Fruit fly (Drosophila melanogaster) whole organism, embryonic: ENCODE results near the gene upSET.
A peak's percentile ranks its signal among the peaks of the same experiment; 100 is the strongest.

ENCODE experiments used
- B-H2 ChIP-seq: fragments of 200-800 bp; sonication (Bioruptor generic); optimal IDR thresholded peaks from 2 replicates; lab custom pipeline; 2018; ENCODE audit warnings: missing biosample characterization, mild to moderate bottlenecking, missing genetic modification characterization
- BtbVII ChIP-seq: fragments of 200-800 bp; sonication (Bioruptor generic); optimal IDR thresholded peaks from 3 replicates; lab custom pipeline; 2017; ENCODE audit warnings: missing biosample characterization, mild to moderate bottlenecking, missing genetic modification characterization
- CG10267 ChIP-seq: fragments of 200-800 bp; sonication (Bioruptor generic); optimal IDR thresholded peaks from 2 replicates; lab custom pipeline; 2018; ENCODE audit warnings: missing biosample characterization, mild to moderate bottlenecking, missing genetic modification characterization, moderate library complexity
- CG10979 ChIP-seq: fragments of 200-800 bp; sonication (Bioruptor generic); optimal IDR thresholded peaks from 2 replicates; lab custom pipeline; 2018; ENCODE audit warnings: missing biosample characterization, mild to moderate bottlenecking, missing genetic modification characterization, moderate library complexity
- CG11504 ChIP-seq: fragments of 200-800 bp; sonication (Bioruptor generic); optimal IDR thresholded peaks from 3 replicates; lab custom pipeline; 2019; ENCODE audit warnings: missing biosample characterization, mild to moderate bottlenecking, missing genetic modification characterization, moderate library complexity
- CG12104 ChIP-seq: fragments of 200-800 bp; sonication (Bioruptor generic); optimal IDR thresholded peaks from 3 replicates; lab custom pipeline; 2016; ENCODE audit warnings: missing biosample characterization, missing genetic modification characterization
- CG12659 ChIP-seq: fragments of 200-800 bp; sonication (Bioruptor generic); optimal IDR thresholded peaks from 3 replicates; lab custom pipeline; 2017; ENCODE audit warnings: mild to moderate bottlenecking, missing biosample characterization, missing genetic modification reagents, missing genetic modification characterization
- CG12942 ChIP-seq: fragments of 200-800 bp; sonication (Bioruptor generic); optimal IDR thresholded peaks from 3 replicates; lab custom pipeline; 2016; ENCODE audit warnings: missing biosample characterization, missing genetic modification characterization
- CG13287 ChIP-seq: fragments of 200-800 bp; sonication (Bioruptor generic); IDR thresholded peaks from 2 replicates; pipeline ENCODE4 v1.3.6; 2022; ENCODE audit warnings: missing biosample characterization, missing genetic modification characterization; ENCODE audit not compliant: partially characterized antibody
- CG14710 ChIP-seq: fragments of 200-800 bp; sonication (Bioruptor generic); optimal IDR thresholded peaks from 3 replicates; lab custom pipeline; 2019; ENCODE audit warnings: missing biosample characterization, mild to moderate bottlenecking, missing genetic modification characterization, moderate library complexity
- CG16815 ChIP-seq: fragments of 200-800 bp; sonication (Bioruptor generic); optimal IDR thresholded peaks from 3 replicates; lab custom pipeline; 2017; ENCODE audit warnings: missing biosample characterization, mild to moderate bottlenecking, missing genetic modification characterization
- CG17829 ChIP-seq: fragments of 200-800 bp; optimal IDR thresholded peaks from 2 replicates; lab custom pipeline; 2019; ENCODE audit warnings: missing biosample characterization, mild to moderate bottlenecking, missing genetic modification characterization, moderate library complexity
- CG18599 ChIP-seq: fragments of 200-800 bp; sonication (Bioruptor generic); optimal IDR thresholded peaks from 3 replicates; lab custom pipeline; 2017; ENCODE audit warnings: missing biosample characterization, missing genetic modification characterization, mild to moderate bottlenecking, moderate library complexity, missing genetic modification reagents
- CG2120 ChIP-seq: fragments of 200-800 bp; sonication (Bioruptor generic); optimal IDR thresholded peaks from 3 replicates; lab custom pipeline; 2016; ENCODE audit warnings: missing biosample characterization, missing genetic modification characterization
- CG2712 ChIP-seq: fragments of 200-800 bp; optimal IDR thresholded peaks from 3 replicates; lab custom pipeline; 2019; ENCODE audit warnings: missing biosample characterization, mild to moderate bottlenecking, missing genetic modification characterization, moderate library complexity
- CG30403 ChIP-seq: fragments of 200-800 bp; sonication (Bioruptor generic); optimal IDR thresholded peaks from 3 replicates; lab custom pipeline; 2016; ENCODE audit warnings: missing biosample characterization, missing genetic modification characterization
- CG31441 ChIP-seq: fragments of 200-800 bp; sonication (Bioruptor generic); IDR thresholded peaks from 2 replicates; pipeline ENCODE4 v1.3.6; 2022; ENCODE audit warnings: missing biosample characterization, missing genetic modification characterization
- CG3163 ChIP-seq: fragments of 200-800 bp; sonication (Bioruptor generic); optimal IDR thresholded peaks from 3 replicates; lab custom pipeline; 2016; ENCODE audit warnings: missing biosample characterization, missing genetic modification characterization
- CG3847 ChIP-seq: fragments of 200-800 bp; sonication (Bioruptor generic); IDR thresholded peaks from 2 replicates; pipeline ENCODE4 v1.3.6; 2022; ENCODE audit warnings: missing biosample characterization, missing genetic modification characterization
- CoRest ChIP-seq: fragments of 200-800 bp; sonication (Bioruptor generic); optimal IDR thresholded peaks from 3 replicates; lab custom pipeline; 2018; ENCODE audit warnings: missing biosample characterization, mild to moderate bottlenecking, missing genetic modification characterization, moderate library complexity
- D19A ChIP-seq: fragments of 200-800 bp; optimal IDR thresholded peaks from 3 replicates; lab custom pipeline; 2019; ENCODE audit warnings: missing biosample characterization, mild to moderate bottlenecking, missing genetic modification characterization, moderate library complexity
- Doc3 ChIP-seq: fragments of 200-800 bp; sonication (Bioruptor generic); IDR thresholded peaks from 3 replicates; pipeline ENCODE4 v1.3.6; 2022; ENCODE audit warnings: missing biosample characterization, missing genetic modification characterization; ENCODE audit not compliant: partially characterized antibody
- Fer3 ChIP-seq: fragments of 200-800 bp; sonication (Bioruptor generic); optimal IDR thresholded peaks from 2 replicates; lab custom pipeline; 2018; ENCODE audit warnings: missing biosample characterization, mild to moderate bottlenecking, missing genetic modification characterization, moderate library complexity
- Lpt ChIP-seq: fragments of >200 bp; optimal IDR thresholded peaks from 2 replicates; lab custom pipeline; 2018; ENCODE audit warnings: missing biosample characterization, missing genetic modification characterization
- MESR4 ChIP-seq: fragments of 200-800 bp; sonication (Bioruptor generic); optimal IDR thresholded peaks from 2 replicates; lab custom pipeline; 2018; ENCODE audit warnings: missing biosample characterization, mild to moderate bottlenecking, missing genetic modification characterization, moderate library complexity
- Pdp1 ChIP-seq, 2 experiments: fragments of 200-800 bp; sonication (Bioruptor generic); optimal IDR thresholded peaks; 3 replicates each; lab custom pipeline; 2016; ENCODE audit warnings: missing biosample characterization in 2 of 2, missing genetic modification characterization in 2 of 2, mild to moderate bottlenecking in 1 of 2, moderate library complexity in 1 of 2
- Sry-δ ChIP-seq: fragments of 200-800 bp; sonication (Bioruptor generic); optimal IDR thresholded peaks from 2 replicates; lab custom pipeline; 2016; ENCODE audit warnings: missing biosample characterization, missing genetic modification characterization
- Xrp1 ChIP-seq: fragments of 200-800 bp; sonication (Bioruptor generic); IDR thresholded peaks from 2 replicates; pipeline ENCODE4 v1.3.6; 2022; ENCODE audit warnings: missing biosample characterization, missing genetic modification characterization
- bab2 ChIP-seq: fragments of 200-800 bp; sonication (Bioruptor generic); optimal IDR thresholded peaks from 2 replicates; lab custom pipeline; 2016; ENCODE audit warnings: missing biosample characterization, missing genetic modification characterization
- bbx ChIP-seq: fragments of 200-800 bp; sonication (Bioruptor generic); IDR thresholded peaks from 2 replicates; pipeline ENCODE4 v1.3.6; 2022; ENCODE audit warnings: missing biosample characterization, missing genetic modification characterization; ENCODE audit not compliant: partially characterized antibody
- bsh ChIP-seq, 2 experiments: fragments of 200-800 bp; sonication (Bioruptor generic); optimal IDR thresholded peaks; 2 replicates each; lab custom pipeline; 2017 to 2018; ENCODE audit warnings: mild to moderate bottlenecking in 2 of 2, missing biosample characterization in 2 of 2, missing genetic modification characterization in 2 of 2, moderate library complexity in 1 of 2
- caup ChIP-seq: fragments of 200-800 bp; sonication (Bioruptor generic); optimal IDR thresholded peaks from 3 replicates; lab custom pipeline; 2017; ENCODE audit warnings: missing biosample characterization, mild to moderate bottlenecking, missing genetic modification characterization, moderate library complexity; ENCODE audit not compliant: severe bottlenecking
- cg ChIP-seq: fragments of 200-800 bp; sonication (Bioruptor generic); optimal IDR thresholded peaks from 3 replicates; lab custom pipeline; 2019; ENCODE audit warnings: missing biosample characterization, mild to moderate bottlenecking, missing genetic modification characterization, moderate library complexity
- ci ChIP-seq: fragments of 200-800 bp; sonication (Bioruptor generic); IDR thresholded peaks from 3 replicates; pipeline ENCODE4 v1.3.6; 2022; ENCODE audit warnings: missing biosample characterization, missing genetic modification characterization
- fd102C ChIP-seq: fragments of 200-800 bp; sonication (Bioruptor generic); optimal IDR thresholded peaks from 2 replicates; lab custom pipeline; 2018; ENCODE audit warnings: missing biosample characterization, mild to moderate bottlenecking, missing genetic modification characterization, moderate library complexity
- gcm ChIP-seq: fragments of 200-800 bp; sonication (Bioruptor generic); optimal IDR thresholded peaks from 2 replicates; lab custom pipeline; 2019; ENCODE audit warnings: missing biosample characterization, mild to moderate bottlenecking, missing genetic modification characterization, moderate library complexity
- gsb-n ChIP-seq: fragments of 200-800 bp; sonication (Bioruptor generic); optimal IDR thresholded peaks from 3 replicates; lab custom pipeline; 2018; ENCODE audit warnings: missing biosample characterization, mild to moderate bottlenecking, missing genetic modification characterization
- ind ChIP-seq: fragments of 200-800 bp; sonication (Bioruptor generic); optimal IDR thresholded peaks from 3 replicates; lab custom pipeline; 2016; ENCODE audit warnings: missing biosample characterization, missing genetic modification characterization
- lbe ChIP-seq: fragments of 200-800 bp; sonication (Bioruptor generic); optimal IDR thresholded peaks from 2 replicates; lab custom pipeline; 2016; ENCODE audit warnings: missing biosample characterization, mild to moderate bottlenecking, missing genetic modification characterization
- lmd ChIP-seq: fragments of 200-800 bp; sonication (Bioruptor generic); IDR thresholded peaks from 2 replicates; pipeline ENCODE4 v1.3.6; 2022; ENCODE audit warnings: missing biosample characterization, missing genetic modification characterization
- peb ChIP-seq: fragments of 200-800 bp; sonication (Bioruptor generic); IDR thresholded peaks from 2 replicates; pipeline ENCODE4 v1.3.6; 2022; ENCODE audit warnings: missing biosample characterization, missing genetic modification characterization
- phol ChIP-seq: fragments of 200-800 bp; sonication (Bioruptor generic); optimal IDR thresholded peaks from 3 replicates; lab custom pipeline; 2018; ENCODE audit warnings: missing biosample characterization, mild to moderate bottlenecking, missing genetic modification characterization, moderate library complexity
- pzg ChIP-seq: fragments of 200-800 bp; sonication (Bioruptor generic); optimal IDR thresholded peaks from 3 replicates; lab custom pipeline; 2018; ENCODE audit warnings: missing biosample characterization, mild to moderate bottlenecking, missing genetic modification characterization, moderate library complexity
- sens ChIP-seq: fragments of 200-800 bp; sonication (Bioruptor generic); peaks from one replicate; lab custom pipeline; 2016; ENCODE audit warnings: missing biosample characterization, missing genetic modification characterization
- sqz ChIP-seq: fragments of 200-800 bp; sonication (Bioruptor generic); optimal IDR thresholded peaks from 3 replicates; lab custom pipeline; 2018; ENCODE audit warnings: missing biosample characterization, mild to moderate bottlenecking, missing genetic modification characterization
- stc ChIP-seq: fragments of 200-800 bp; sonication (Bioruptor generic); IDR thresholded peaks from 2 replicates; pipeline ENCODE4 v1.3.6; 2022; ENCODE audit warnings: missing biosample characterization, missing genetic modification characterization
- zf30C ChIP-seq: fragments of 200-800 bp; sonication (Bioruptor generic); optimal IDR thresholded peaks from 3 replicates; lab custom pipeline; 2018; ENCODE audit warnings: missing biosample characterization, mild to moderate bottlenecking, missing genetic modification characterization

The upSET gene

dm6 chr3L:13993742-13994719 is 7.9 kb upstream of the upSET start, which contains the start of gene CtsK1 (continued):
- TF ChIP-seq stc (GFP tag; lab: Robert Waterston, UW) (peak; percentile 49; the same call in 1 of the 2 replicates), sqz (GFP tag; lab: Kevin White, UChicago) (peak; percentile 54), peb (no peak), CoRest (tag; lab: Kevin White, UChicago) (peak; percentile 9), D19A (tag; lab: Kevin White, UChicago) (peak; percentile 97), fd102C (no peak), CG10267 (peak; percentile 38), Xrp1 (peak; percentile 70), lmd (GFP tag; lab: Robert Waterston, UW) (0 out of 2 replicates have a peak, but pooled peaks have one; percentile 13), Pdp1 (GFP tag; optimal IDR thresholded peaks at IDR 0.05; lab: Kevin White, UChicago) (peak in 1 of 2 experiments; percentile 3), Sry-δ (GFP tag; lab: Kevin White, UChicago) (peak; percentile 77), CG2712 (peak; percentile 50), CG10979 (peak; percentile 6), CG2120 (GFP tag; lab: Kevin White, UChicago) (peak; percentile 34), cg (GFP tag; lab: Kevin White, UChicago) (peak; percentile 15), gsb-n (no peak), sens (peak; percentile 73), CG3163 (no peak), gcm (GFP tag; lab: Kevin White, UChicago) (no peak), CG3847 (GFP tag; lab: Robert Waterston, UW) (no peak), Fer3 (tag; lab: Kevin White, UChicago) (peak; percentile 5), ci (GFP tag; lab: Robert Waterston, UW) (peak; percentile 3; the same call in 1 of the 3 replicates), CG14710 (tag; lab: Kevin White, UChicago) (peak; percentile 44), CG12659 (GFP tag; lab: Kevin White, UChicago) (peak; percentile 58), zf30C (GFP tag; lab: Kevin White, UChicago) (no peak), lbe (GFP tag; lab: Kevin White, UChicago) (peak; percentile 23), CG16815 (GFP tag; lab: Kevin White, UChicago) (no peak), Lpt (no peak), B-H2 (GFP tag; lab: Kevin White, UChicago) (no peak), pzg (peak; percentile 40), CG13287 (peak; percentile 86), BtbVII (GFP tag; lab: Kevin White, UChicago) (no peak), bbx (GFP tag; lab: Robert Waterston, UW) (peak; percentile 10; the same call in 1 of the 2 replicates), CG12942 (GFP tag; lab: Kevin White, UChicago) (no peak), bab2 (GFP tag; lab: Kevin White, UChicago) (no peak), CG18599 (GFP tag; lab: Kevin White, UChicago) (peak; percentile 26), CG11504 (tag; lab: Kevin White, UChicago) (peak; percentile 47), bsh (GFP tag; optimal IDR thresholded peaks at IDR 0.05; lab: Kevin White, UChicago) (peak in 1 of 2 experiments; percentile 29), CG30403 (GFP tag; lab: Kevin White, UChicago) (peak; percentile 20), CG31441 (GFP tag; lab: Robert Waterston, UW) (peak; percentile 48), MESR4 (GFP tag; lab: Kevin White, UChicago) (no peak), CG12104 (GFP tag; lab: Kevin White, UChicago) (peak; percentile 7), Doc3 (peak; percentile 78), phol (tag; lab: Kevin White, UChicago) (peak; percentile 29), CG17829 (tag; lab: Kevin White, UChicago) (peak; percentile 33), caup (GFP tag; lab: Kevin White, UChicago) (no peak), ind (GFP tag; lab: Kevin White, UChicago) (peak; percentile 2)
